Fruit fly (Drosophila melanogaster) whole organism, embryonic: Measurements from ENCODE around the gene Cog2.

Source experiments
- Antp ChIP-seq: fragments of 200-800 bp; sonication (Bioruptor generic); optimal IDR thresholded peaks from 3 replicates; lab custom pipeline; 2016; ENCODE audit warnings: missing biosample characterization, missing genetic modification characterization
- CG10267 ChIP-seq: fragments of 200-800 bp; sonication (Bioruptor generic); optimal IDR thresholded peaks from 2 replicates; lab custom pipeline; 2018; ENCODE audit warnings: missing biosample characterization, mild to moderate bottlenecking, missing genetic modification characterization, moderate library complexity
- CG10462 ChIP-seq: fragments of 200-800 bp; sonication (Bioruptor generic); optimal IDR thresholded peaks from 2 replicates; lab custom pipeline; 2016; ENCODE audit warnings: missing biosample characterization, missing genetic modification characterization
- CG10565 ChIP-seq: fragments of 200-800 bp; sonication (Bioruptor generic); optimal IDR thresholded peaks from 3 replicates; lab custom pipeline; 2016; ENCODE audit warnings: missing biosample characterization, mild to moderate bottlenecking, missing genetic modification characterization
- CG10959 ChIP-seq: fragments of 200-800 bp; sonication (Bioruptor generic); IDR thresholded peaks from 2 replicates; pipeline ENCODE4 v1.3.6; 2022; ENCODE audit warnings: missing biosample characterization, missing genetic modification characterization
- CG12071 ChIP-seq: fragments of 200-800 bp; sonication (Bioruptor generic); optimal IDR thresholded peaks from 3 replicates; lab custom pipeline; 2018; ENCODE audit warnings: missing biosample characterization, mild to moderate bottlenecking, missing genetic modification characterization
- CG12236 ChIP-seq: fragments of 200-800 bp; sonication (Bioruptor generic); optimal IDR thresholded peaks from 2 replicates; lab custom pipeline; 2016; ENCODE audit warnings: missing biosample characterization, missing genetic modification characterization
- CG12391 ChIP-seq: fragments of 200-800 bp; sonication (Bioruptor generic); optimal IDR thresholded peaks from 3 replicates; lab custom pipeline; 2018; ENCODE audit warnings: missing biosample characterization, mild to moderate bottlenecking, missing genetic modification characterization, moderate library complexity
- CG12769 ChIP-seq: fragments of 200-800 bp; sonication (Bioruptor generic); optimal IDR thresholded peaks from 2 replicates; lab custom pipeline; 2019; ENCODE audit warnings: missing biosample characterization, mild to moderate bottlenecking, missing genetic modification characterization, moderate library complexity
- CG13424 ChIP-seq: fragments of 200-800 bp; sonication (Bioruptor generic); optimal IDR thresholded peaks from 2 replicates; lab custom pipeline; 2019; ENCODE audit warnings: missing biosample characterization, mild to moderate bottlenecking, missing genetic modification characterization, moderate library complexity
- CG16815 ChIP-seq: fragments of 200-800 bp; sonication (Bioruptor generic); optimal IDR thresholded peaks from 3 replicates; lab custom pipeline; 2017; ENCODE audit warnings: missing biosample characterization, mild to moderate bottlenecking, missing genetic modification characterization
- CG2116 ChIP-seq: fragments of 200-800 bp; sonication (Bioruptor generic); optimal IDR thresholded peaks from 3 replicates; lab custom pipeline; 2018; ENCODE audit warnings: missing biosample characterization, mild to moderate bottlenecking, missing genetic modification characterization
- CG2202 ChIP-seq: fragments of 200-800 bp; sonication (Bioruptor generic); optimal IDR thresholded peaks from 2 replicates; lab custom pipeline; 2018; ENCODE audit warnings: missing biosample characterization, mild to moderate bottlenecking, missing genetic modification characterization
- CG2712 ChIP-seq: fragments of 200-800 bp; optimal IDR thresholded peaks from 3 replicates; lab custom pipeline; 2019; ENCODE audit warnings: missing biosample characterization, mild to moderate bottlenecking, missing genetic modification characterization, moderate library complexity
- CG2889 ChIP-seq: fragments of 200-800 bp; sonication (Bioruptor generic); IDR thresholded peaks from 3 replicates; pipeline ENCODE4 v1.3.6; 2022; ENCODE audit warnings: missing biosample characterization, missing genetic modification characterization
- CG30020 ChIP-seq: fragments of 200-800 bp; optimal IDR thresholded peaks from 2 replicates; lab custom pipeline; 2019; ENCODE audit warnings: missing biosample characterization, mild to moderate bottlenecking, missing genetic modification characterization, moderate library complexity
- CG4820 ChIP-seq: fragments of 200-800 bp; sonication (Bioruptor generic); optimal IDR thresholded peaks from 3 replicates; lab custom pipeline; 2016; ENCODE audit warnings: missing biosample characterization, missing genetic modification characterization
- CG8089 ChIP-seq: fragments of 200-800 bp; sonication (Bioruptor generic); optimal IDR thresholded peaks from 3 replicates; lab custom pipeline; 2016; ENCODE audit warnings: missing biosample characterization, missing genetic modification characterization
- CG8281 ChIP-seq: fragments of 200-800 bp; sonication (Bioruptor generic); optimal IDR thresholded peaks from 2 replicates; lab custom pipeline; 2018; ENCODE audit warnings: missing biosample characterization, mild to moderate bottlenecking, missing genetic modification characterization, moderate library complexity
- CG9817 ChIP-seq: fragments of 200-800 bp; sonication (Bioruptor generic); optimal IDR thresholded peaks from 2 replicates; lab custom pipeline; 2018; ENCODE audit warnings: missing biosample characterization, mild to moderate bottlenecking, missing genetic modification characterization, moderate library complexity
- Camta ChIP-seq: fragments of 200-800 bp; sonication (Bioruptor generic); optimal IDR thresholded peaks from 2 replicates; lab custom pipeline; 2016; ENCODE audit warnings: missing biosample characterization, missing genetic modification characterization
- Chrac-16 ChIP-seq: fragments of 200-800 bp; sonication (Bioruptor generic); optimal IDR thresholded peaks from 3 replicates; lab custom pipeline; 2016; ENCODE audit warnings: missing biosample characterization, missing genetic modification characterization
- Dad ChIP-seq: fragments of 200-800 bp; sonication (Bioruptor generic); optimal IDR thresholded peaks from 3 replicates; lab custom pipeline; 2016; ENCODE audit warnings: missing biosample characterization, missing genetic modification characterization
- Dbx ChIP-seq: fragments of 200-800 bp; sonication (Bioruptor generic); IDR thresholded peaks from 3 replicates; pipeline ENCODE4 v1.3.6; 2022; ENCODE audit warnings: missing biosample characterization, missing genetic modification characterization
- E2f2 ChIP-seq: fragments of 200-800 bp; sonication (Bioruptor generic); IDR thresholded peaks from 2 replicates; pipeline ENCODE4 v1.3.6; 2022; ENCODE audit warnings: missing biosample characterization, missing genetic modification characterization
- Ets65A ChIP-seq: fragments of 200-800 bp; sonication (Bioruptor generic); peaks from one replicate; lab custom pipeline; 2016; ENCODE audit warnings: missing biosample characterization, missing genetic modification characterization
- HLH54F ChIP-seq: fragments of 200-800 bp; sonication (Bioruptor generic); optimal IDR thresholded peaks from 3 replicates; lab custom pipeline; 2016; ENCODE audit warnings: missing biosample characterization, missing genetic modification characterization
- HmgZ ChIP-seq: fragments of 200-800 bp; sonication (Bioruptor generic); optimal IDR thresholded peaks from 2 replicates; lab custom pipeline; 2018; ENCODE audit warnings: missing biosample characterization, mild to moderate bottlenecking, missing genetic modification characterization
- Mad ChIP-seq: fragments of 200-800 bp; sonication (Bioruptor generic); optimal IDR thresholded peaks from 2 replicates; lab custom pipeline; 2016; ENCODE audit warnings: missing biosample characterization, missing genetic modification characterization
- NfI ChIP-seq: fragments of 200-800 bp; sonication (Bioruptor generic); optimal IDR thresholded peaks from 3 replicates; lab custom pipeline; 2018; ENCODE audit warnings: missing biosample characterization, mild to moderate bottlenecking, missing genetic modification characterization, moderate library complexity
- Scr ChIP-seq: fragments of 200-800 bp; sonication (Bioruptor generic); IDR thresholded peaks from 2 replicates; pipeline ENCODE4 v1.3.6; 2022; ENCODE audit warnings: missing biosample characterization, missing genetic modification characterization; ENCODE audit not compliant: partially characterized antibody
- Six4 ChIP-seq: fragments of 200-800 bp; sonication (Bioruptor generic); optimal IDR thresholded peaks from 2 replicates; lab custom pipeline; 2016; ENCODE audit warnings: missing biosample characterization, missing genetic modification characterization
- Sry-δ ChIP-seq: fragments of 200-800 bp; sonication (Bioruptor generic); optimal IDR thresholded peaks from 2 replicates; lab custom pipeline; 2016; ENCODE audit warnings: missing biosample characterization, missing genetic modification characterization
- Stat92E ChIP-seq, 3 experiments: fragments of >200 bp in 2 of 3; fragments of 200-800 bp in 1 of 3; sonication (Bioruptor generic) in 1 of 3; optimal IDR thresholded peaks; 2 replicates each; lab custom pipeline; 2017 to 2019; ENCODE audit warnings: missing biosample characterization in 3 of 3, missing genetic modification characterization in 3 of 3, mild to moderate bottlenecking in 1 of 3, moderate library complexity in 1 of 3
- ase ChIP-seq: fragments of 200-800 bp; sonication (Bioruptor generic); IDR thresholded peaks from 3 replicates; pipeline ENCODE4 v1.3.6; 2022; ENCODE audit warnings: missing biosample characterization, missing genetic modification characterization
- da ChIP-seq: fragments of 200-800 bp; sonication (Bioruptor generic); optimal IDR thresholded peaks from 2 replicates; lab custom pipeline; 2016; ENCODE audit warnings: missing biosample characterization, missing genetic modification characterization
- emc ChIP-seq: fragments of 200-800 bp; sonication (Bioruptor generic); optimal IDR thresholded peaks from 2 replicates; lab custom pipeline; 2016; ENCODE audit warnings: missing biosample characterization, missing genetic modification characterization
- ems ChIP-seq: fragments of 200-800 bp; sonication (Bioruptor generic); optimal IDR thresholded peaks from 3 replicates; lab custom pipeline; 2016; ENCODE audit warnings: missing biosample characterization, missing genetic modification characterization
- ewg ChIP-seq: fragments of 200-800 bp; sonication (Bioruptor generic); optimal IDR thresholded peaks from 3 replicates; lab custom pipeline; 2017; ENCODE audit warnings: mild to moderate bottlenecking, missing biosample characterization, missing genetic modification reagents, missing genetic modification characterization
- ftz-f1 ChIP-seq: fragments of 200-800 bp; sonication (Bioruptor generic); optimal IDR thresholded peaks from 2 replicates; lab custom pipeline; 2016; ENCODE audit warnings: missing biosample characterization, missing genetic modification characterization
- gcm ChIP-seq: fragments of 200-800 bp; sonication (Bioruptor generic); optimal IDR thresholded peaks from 2 replicates; lab custom pipeline; 2019; ENCODE audit warnings: missing biosample characterization, mild to moderate bottlenecking, missing genetic modification characterization, moderate library complexity
- lov ChIP-seq, 2 experiments: fragments of 200-800 bp in 1 of 2; fragments of >200 bp in 1 of 2; sonication (Bioruptor generic) in 1 of 2; IDR thresholded peaks in 1 of 2; optimal IDR thresholded peaks in 1 of 2; 2 replicates in 1 of 2; 3 replicates in 1 of 2; pipeline versions ENCODE4 v1.3.6 to Lab custom; 2017 to 2022; ENCODE audit warnings: missing biosample characterization in 1 of 2, missing genetic modification characterization in 1 of 2
- nom ChIP-seq: fragments of 200-800 bp; sonication (Bioruptor generic); optimal IDR thresholded peaks from 2 replicates; lab custom pipeline; 2017; ENCODE audit warnings: missing biosample characterization, missing genetic modification characterization, mild to moderate bottlenecking, moderate library complexity, missing genetic modification reagents
- org-1 ChIP-seq: fragments of 200-800 bp; sonication (Bioruptor generic); optimal IDR thresholded peaks from 2 replicates; lab custom pipeline; 2017; ENCODE audit warnings: missing biosample characterization, missing genetic modification characterization
- pan ChIP-seq, 4 experiments: fragments of >200 bp in 3 of 4; fragments of 200-800 bp in 1 of 4; sonication (Bioruptor generic) in 1 of 4; optimal IDR thresholded peaks in 3 of 4; IDR thresholded peaks in 1 of 4; 2 replicates each; pipeline versions ENCODE4 v1.3.6 to Lab custom; 2017 to 2022; ENCODE audit warnings: missing biosample characterization in 2 of 4, missing genetic modification characterization in 2 of 4, mixed read lengths in 1 of 4
- run ChIP-seq: fragments of 200-800 bp; sonication (Bioruptor generic); optimal IDR thresholded peaks from 3 replicates; lab custom pipeline; 2018; ENCODE audit warnings: missing biosample characterization, mild to moderate bottlenecking, missing genetic modification characterization
- slbo ChIP-seq: fragments of 200-800 bp; sonication (Bioruptor generic); IDR thresholded peaks from 2 replicates; pipeline ENCODE4 v1.3.6; 2022; ENCODE audit warnings: missing biosample characterization, missing genetic modification characterization
- tin ChIP-seq: fragments of 200-800 bp; sonication (Bioruptor generic); optimal IDR thresholded peaks from 3 replicates; lab custom pipeline; 2016; ENCODE audit warnings: missing biosample characterization, missing genetic modification characterization

Cog2 gene

DNA sequence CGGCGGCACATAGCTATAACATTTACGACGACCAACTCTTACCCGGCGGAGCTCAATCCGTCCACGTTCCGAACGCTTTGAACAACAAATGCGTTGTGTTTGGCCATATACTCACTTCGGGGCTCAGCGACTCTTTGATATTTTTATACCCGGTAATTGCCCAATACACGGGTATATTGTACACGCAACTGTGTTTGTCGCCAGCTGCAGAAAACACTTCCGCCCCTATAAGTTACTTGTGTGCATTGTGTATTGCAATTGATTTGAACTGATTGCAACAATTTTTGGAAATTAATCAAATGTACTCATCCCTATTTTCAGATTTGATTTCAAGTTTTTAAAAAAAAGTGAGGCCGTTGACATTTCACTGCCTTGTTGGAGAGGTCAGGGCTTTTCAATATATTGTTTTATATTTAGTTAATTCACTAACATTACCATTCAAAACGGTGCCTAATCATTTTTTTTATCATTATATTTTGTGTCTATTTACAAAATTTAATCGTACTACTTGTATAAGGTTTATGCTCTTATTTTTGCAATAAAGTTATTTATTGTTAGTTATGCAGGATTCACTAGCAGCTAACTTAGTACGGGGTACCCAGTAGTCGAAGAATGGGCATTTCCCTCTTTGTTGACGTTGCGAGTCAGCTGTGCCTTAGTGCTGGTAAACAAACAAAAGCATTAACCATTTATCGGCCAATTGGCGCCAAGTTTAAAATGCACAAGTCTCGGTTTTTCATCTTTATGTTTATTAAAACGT, 18.4 kb downstream of the Cog2 start, which contains the start of gene Nagk (continued):
- TF ChIP-seq Six4 (GFP tag; lab: Kevin White, UChicago) (peak; percentile 56), ewg (GFP tag; lab: Kevin White, UChicago) (peak; percentile 29), Antp (GFP tag; lab: Kevin White, UChicago) (peak; percentile 20), CG2202 (tag; lab: Kevin White, UChicago) (peak; percentile 27), HLH54F (GFP tag; lab: Kevin White, UChicago) (peak; percentile 57), emc (peak; percentile 45), CG13424 (tag; lab: Kevin White, UChicago) (peak; percentile 52), ase (GFP tag; lab: Robert Waterston, UW) (peak; percentile 4; the same call in 2 of the 3 replicates), Dad (GFP tag; lab: Kevin White, UChicago) (peak; percentile 54), Stat92E (GFP tag; optimal IDR thresholded peaks at IDR 0.05; lab: Kevin White, UChicago) (no peak), nom (GFP tag; lab: Kevin White, UChicago) (no peak), Sry-δ (peak; percentile 37), HmgZ (tag; lab: Kevin White, UChicago) (peak; percentile 5), Camta (GFP tag; lab: Kevin White, UChicago) (peak; percentile 40), E2f2 (GFP tag; lab: Robert Waterston, UW) (peak; percentile 87), Ets65A (GFP tag; lab: Kevin White, UChicago) (peak; percentile 91), pan (optimal IDR thresholded peaks at IDR 0.05; lab: Kevin White, UChicago) (peak in 1 of 2 experiments; percentile 27), pan (GFP tag; optimal IDR thresholded peaks at IDR 0.05 in 1 of 2, IDR thresholded peaks at IDR 0.05 in 1 of 2) (peak in 1 of 2 experiments; percentile 55), CG10565 (no peak), CG12769 (tag; lab: Kevin White, UChicago) (no peak), da (GFP tag; lab: Kevin White, UChicago) (no peak), CG12391 (peak; percentile 77), run (no peak), NfI (GFP tag; lab: Kevin White, UChicago) (peak; percentile 45), CG2712 (tag; lab: Kevin White, UChicago) (peak; percentile 59), CG10267 (peak; percentile 79), CG2889 (GFP tag; lab: Robert Waterston, UW) (no peak), Mad (GFP tag; lab: Kevin White, UChicago) (peak; percentile 36), CG9817 (tag; lab: Kevin White, UChicago) (peak; percentile 47), CG10959 (no peak), CG8089 (GFP tag; lab: Kevin White, UChicago) (peak; percentile 19), CG12071 (GFP tag; lab: Kevin White, UChicago) (peak; percentile 4), CG10462 (no peak), CG8281 (tag; lab: Kevin White, UChicago) (peak; percentile 1), Dbx (GFP tag; lab: Robert Waterston, UW) (peak; percentile 49; the same call in 1 of the 3 replicates), CG12236 (GFP tag; lab: Kevin White, UChicago) (no peak), Scr (GFP tag; lab: Robert Waterston, UW) (no peak), gcm (GFP tag; lab: Kevin White, UChicago) (peak; percentile 92), lov (optimal IDR thresholded peaks at IDR 0.05; lab: Kevin White, UChicago) (no peak), lov (GFP tag; IDR thresholded peaks at IDR 0.05; lab: Robert Waterston, UW) (no peak), CG2116 (GFP tag; lab: Kevin White, UChicago) (peak; percentile 64), CG16815 (GFP tag; lab: Kevin White, UChicago) (peak; percentile 54), Chrac-16 (GFP tag; lab: Kevin White, UChicago) (peak; percentile 62), org-1 (GFP tag; lab: Kevin White, UChicago) (peak; percentile 27), CG30020 (tag; lab: Kevin White, UChicago) (peak; percentile 4), CG4820 (peak; percentile 53), tin (GFP tag; lab: Kevin White, UChicago) (peak; percentile 53), ems (GFP tag; lab: Kevin White, UChicago) (peak; percentile 43), slbo (GFP tag; lab: Robert Waterston, UW) (peak; percentile 71), ftz-f1 (GFP tag; lab: Kevin White, UChicago) (peak; percentile 34)
